Fruit fly (Drosophila melanogaster) whole organism, adult: ENCODE measurements around the gene Fer3.

Experiments
- CG1620 ChIP-seq: fragments of 200-800 bp; sonication (Bioruptor generic); optimal IDR thresholded peaks from 2 replicates; lab custom pipeline; 2016; ENCODE audit warnings: missing biosample characterization, missing genetic modification characterization
- Hr96 ChIP-seq: fragments of 200-800 bp; sonication (Bioruptor generic); optimal IDR thresholded peaks from 2 replicates; lab custom pipeline; 2016; ENCODE audit warnings: missing biosample characterization, missing genetic modification characterization
- bab1 ChIP-seq: fragments of 200-800 bp; sonication (Bioruptor generic); optimal IDR thresholded peaks from 3 replicates; lab custom pipeline; 2019; ENCODE audit warnings: missing biosample characterization, mild to moderate bottlenecking, missing genetic modification characterization, moderate library complexity
- cnc ChIP-seq, 2 experiments: fragments of >200 bp; optimal IDR thresholded peaks; 2 replicates each; lab custom pipeline; 2017
- kay ChIP-seq: fragments of 200-800 bp; sonication (Bioruptor generic); peaks from one replicate; lab custom pipeline; 2016; ENCODE audit warnings: missing biosample characterization, missing genetic modification characterization, borderline replicate concordance
- pad ChIP-seq: fragments of 200-800 bp; sonication (Bioruptor generic); optimal IDR thresholded peaks from 3 replicates; lab custom pipeline; 2017; ENCODE audit warnings: missing biosample characterization, missing genetic modification characterization, mild to moderate bottlenecking, moderate library complexity, missing genetic modification reagents

DNA sequence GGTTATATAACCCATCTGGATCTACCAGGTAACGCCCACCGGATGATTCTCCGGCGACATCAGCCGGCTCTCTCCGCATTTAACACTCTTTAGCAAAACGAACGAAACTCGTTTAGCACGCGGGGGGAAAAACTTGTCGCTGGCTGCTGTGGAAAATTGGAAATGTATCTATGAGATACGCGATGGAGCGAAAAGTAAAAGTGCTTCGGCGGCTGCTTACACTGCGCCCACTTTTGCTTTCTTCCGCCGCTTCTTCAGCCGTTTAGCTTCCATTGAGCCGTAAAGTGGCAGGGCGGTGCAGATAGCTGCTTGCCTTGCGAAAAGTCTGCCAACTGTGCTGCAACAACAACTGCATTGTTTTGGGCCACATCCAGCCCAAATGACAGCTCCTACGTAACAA, 32.9 kb downstream of the Fer3 start:
- no peak for TF ChIP-seq pad (GFP tag; lab: Kevin White, UChicago)
- TF ChIP-seq CG1620 (GFP tag; lab: Kevin White, UChicago) = no peak
- TF ChIP-seq bab1 (GFP tag; lab: Kevin White, UChicago) = no peak
- TF ChIP-seq cnc (optimal IDR thresholded peaks at IDR 0.05; lab: Kevin White, UChicago) = no peak
- TF ChIP-seq kay (GFP tag; lab: Kevin White, UChicago) = no peak
- TF ChIP-seq Hr96 (GFP tag; lab: Kevin White, UChicago) = no peak
